Fruit fly (Drosophila melanogaster): ENCODE data around the gene CG31229.

DNA sequence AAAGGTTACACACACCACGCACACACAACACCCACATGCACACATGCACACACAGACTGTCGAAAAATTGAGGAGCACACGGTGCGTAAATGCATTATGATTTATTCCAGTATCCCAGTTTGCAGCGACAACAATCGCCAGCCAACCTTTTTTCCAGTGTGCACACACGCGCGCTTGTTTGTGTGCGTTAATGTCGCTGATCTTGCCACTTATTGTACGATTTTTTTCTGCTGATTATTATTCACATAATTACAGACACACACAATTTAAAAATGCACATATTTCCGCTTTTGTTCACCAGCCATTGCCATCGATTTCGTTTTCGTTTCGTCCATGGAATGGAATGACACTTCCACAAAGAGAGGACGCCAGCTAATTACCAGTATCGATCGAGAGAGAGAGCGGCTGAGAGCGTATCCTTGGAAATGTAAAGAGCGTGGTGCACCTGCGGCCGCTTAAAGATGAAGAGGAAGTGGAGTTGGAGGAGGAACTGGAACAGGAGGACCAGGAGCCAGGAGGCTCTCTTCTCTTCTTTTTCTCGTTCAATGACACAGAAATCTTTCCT is 9.2 kb upstream of the CG31229 start:
- no peak for TF ChIP-seq pan (optimal IDR thresholded peaks at IDR 0.05)
- peak; percentile 51 for TF ChIP-seq Dif (GFP tag; optimal IDR thresholded peaks at IDR 0.05; ENCODE audit: partially characterized antibody)
- no peak for TF ChIP-seq h (GFP tag; optimal IDR thresholded peaks at IDR 0.05)
- no peak for TF ChIP-seq brk (GFP tag; optimal IDR thresholded peaks at IDR 0.05)
- no peak for TF ChIP-seq fru (GFP tag; optimal IDR thresholded peaks at IDR 0.05)
